Fruit fly (Drosophila melanogaster) whole organism, embryonic: ENCODE results near the gene CG11251.

Experiments used
- CG11247 ChIP-seq: fragments of 200-800 bp; sonication (Bioruptor generic); IDR thresholded peaks from 2 replicates; pipeline ENCODE4 v1.3.6; 2022; ENCODE audit warnings: missing biosample characterization, missing genetic modification characterization
- CG12299 ChIP-seq: fragments of 200-800 bp; sonication (Bioruptor generic); optimal IDR thresholded peaks from 2 replicates; lab custom pipeline; 2018; ENCODE audit warnings: missing biosample characterization, mild to moderate bottlenecking, missing genetic modification characterization
- CG14014 ChIP-seq: fragments of 200-800 bp; sonication (Bioruptor generic); IDR thresholded peaks from 2 replicates; pipeline ENCODE4 v1.3.6; 2022; ENCODE audit warnings: missing biosample characterization, missing genetic modification characterization
- CG14710 ChIP-seq: fragments of 200-800 bp; sonication (Bioruptor generic); optimal IDR thresholded peaks from 3 replicates; lab custom pipeline; 2019; ENCODE audit warnings: missing biosample characterization, mild to moderate bottlenecking, missing genetic modification characterization, moderate library complexity
- CG14965 ChIP-seq: fragments of 200-800 bp; sonication (Bioruptor generic); optimal IDR thresholded peaks from 2 replicates; lab custom pipeline; 2016; ENCODE audit warnings: missing biosample characterization, missing genetic modification characterization, borderline replicate concordance
- CG15011 ChIP-seq: fragments of 200-800 bp; sonication (Bioruptor generic); optimal IDR thresholded peaks from 3 replicates; lab custom pipeline; 2018; ENCODE audit warnings: missing biosample characterization, mild to moderate bottlenecking, missing genetic modification characterization
- CG1603 ChIP-seq: fragments of 200-800 bp; sonication (Bioruptor generic); optimal IDR thresholded peaks from 2 replicates; lab custom pipeline; 2019; ENCODE audit warnings: missing biosample characterization, mild to moderate bottlenecking, missing genetic modification characterization, moderate library complexity
- CG1832 ChIP-seq: fragments of 200-800 bp; sonication (Bioruptor generic); optimal IDR thresholded peaks from 2 replicates; lab custom pipeline; 2017; ENCODE audit warnings: missing biosample characterization, mild to moderate bottlenecking, missing genetic modification characterization, inconsistent platforms
- CG2129 ChIP-seq: fragments of 200-800 bp; sonication (Bioruptor generic); IDR thresholded peaks from 2 replicates; pipeline ENCODE4 v1.3.6; 2022; ENCODE audit warnings: missing biosample characterization, missing genetic modification characterization; ENCODE audit not compliant: partially characterized antibody
- CG31441 ChIP-seq: fragments of 200-800 bp; sonication (Bioruptor generic); IDR thresholded peaks from 2 replicates; pipeline ENCODE4 v1.3.6; 2022; ENCODE audit warnings: missing biosample characterization, missing genetic modification characterization
- CG3163 ChIP-seq: fragments of 200-800 bp; sonication (Bioruptor generic); optimal IDR thresholded peaks from 3 replicates; lab custom pipeline; 2016; ENCODE audit warnings: missing biosample characterization, missing genetic modification characterization
- CG32772 ChIP-seq: fragments of 200-800 bp; sonication (Bioruptor generic); IDR thresholded peaks from 2 replicates; pipeline ENCODE4 v1.3.6; 2022; ENCODE audit warnings: missing biosample characterization, missing genetic modification characterization
- CG4360 ChIP-seq: fragments of 200-800 bp; sonication (Bioruptor generic); IDR thresholded peaks from 2 replicates; pipeline ENCODE4 v1.3.6; 2022; ENCODE audit warnings: missing biosample characterization, missing genetic modification characterization
- CG4820 ChIP-seq: fragments of 200-800 bp; sonication (Bioruptor generic); optimal IDR thresholded peaks from 3 replicates; lab custom pipeline; 2016; ENCODE audit warnings: missing biosample characterization, missing genetic modification characterization
- CG6813 ChIP-seq: fragments of 200-800 bp; sonication (Bioruptor generic); optimal IDR thresholded peaks from 2 replicates; lab custom pipeline; 2017; ENCODE audit warnings: missing biosample characterization, missing genetic modification characterization, mild to moderate bottlenecking, moderate library complexity, missing genetic modification reagents
- CG7745 ChIP-seq: fragments of 200-800 bp; sonication (Bioruptor generic); optimal IDR thresholded peaks from 2 replicates; lab custom pipeline; 2018; ENCODE audit warnings: missing biosample characterization, mild to moderate bottlenecking, missing genetic modification characterization, moderate library complexity
- CG8924 ChIP-seq: fragments of 200-800 bp; optimal IDR thresholded peaks from 3 replicates; lab custom pipeline; 2019; ENCODE audit warnings: missing biosample characterization, mild to moderate bottlenecking, missing genetic modification characterization, moderate library complexity
- CG9215 ChIP-seq: fragments of 200-800 bp; sonication (Bioruptor generic); IDR thresholded peaks from 2 replicates; pipeline ENCODE4 v1.3.6; 2022; ENCODE audit warnings: missing biosample characterization, missing genetic modification characterization
- CG9932 ChIP-seq: fragments of 200-800 bp; sonication (Bioruptor generic); IDR thresholded peaks from 2 replicates; pipeline ENCODE4 v1.3.6; 2022; ENCODE audit warnings: missing biosample characterization, missing genetic modification characterization
- CTCF ChIP-seq: fragments of 200-800 bp; sonication (Bioruptor generic); optimal IDR thresholded peaks from 2 replicates; lab custom pipeline; 2017; ENCODE audit warnings: missing biosample characterization, mild to moderate bottlenecking, missing genetic modification characterization, moderate library complexity
- D ChIP-seq, 2 experiments: fragments of 200-800 bp in 1 of 2; fragments of >200 bp in 1 of 2; sonication (Bioruptor generic) in 1 of 2; optimal IDR thresholded peaks; 2 replicates in 1 of 2; 3 replicates in 1 of 2; lab custom pipeline; 2017; ENCODE audit warnings: mild to moderate bottlenecking in 1 of 2, missing biosample characterization in 1 of 2, missing genetic modification characterization in 1 of 2, missing genetic modification reagents in 1 of 2
- D19B ChIP-seq: fragments of 200-800 bp; sonication (Bioruptor generic); optimal IDR thresholded peaks from 2 replicates; lab custom pipeline; 2017; ENCODE audit warnings: missing biosample characterization, mild to moderate bottlenecking, missing genetic modification characterization
- Hey ChIP-seq: fragments of 200-800 bp; sonication (Bioruptor generic); optimal IDR thresholded peaks from 3 replicates; lab custom pipeline; 2018; ENCODE audit warnings: missing biosample characterization, mild to moderate bottlenecking, missing genetic modification characterization
- Kr ChIP-seq: fragments of 200-800 bp; sonication (Bioruptor generic); optimal IDR thresholded peaks from 2 replicates; lab custom pipeline; 2017; ENCODE audit warnings: missing biosample characterization, mild to moderate bottlenecking, missing genetic modification characterization
- MESR4 ChIP-seq: fragments of 200-800 bp; sonication (Bioruptor generic); optimal IDR thresholded peaks from 2 replicates; lab custom pipeline; 2018; ENCODE audit warnings: missing biosample characterization, mild to moderate bottlenecking, missing genetic modification characterization, moderate library complexity
- Oli ChIP-seq: fragments of 200-800 bp; sonication (Bioruptor generic); optimal IDR thresholded peaks from 2 replicates; lab custom pipeline; 2018; ENCODE audit warnings: missing biosample characterization, mild to moderate bottlenecking, missing genetic modification characterization, moderate library complexity
- Ptx1 ChIP-seq: fragments of 200-800 bp; sonication (Bioruptor generic); IDR thresholded peaks from 2 replicates; pipeline ENCODE4 v1.3.6; 2022; ENCODE audit warnings: missing biosample characterization, missing genetic modification characterization
- Ravus ChIP-seq: fragments of 200-800 bp; sonication (Bioruptor generic); IDR thresholded peaks from 2 replicates; pipeline ENCODE4 v1.3.6; 2022; ENCODE audit warnings: missing biosample characterization, missing genetic modification characterization
- Sry-β ChIP-seq: fragments of 200-800 bp; sonication (Bioruptor generic); optimal IDR thresholded peaks from 2 replicates; lab custom pipeline; 2018; ENCODE audit warnings: missing biosample characterization, mild to moderate bottlenecking, missing genetic modification characterization, moderate library complexity
- Vsx1 ChIP-seq: fragments of 200-800 bp; sonication (Bioruptor generic); optimal IDR thresholded peaks from 2 replicates; lab custom pipeline; 2017; ENCODE audit warnings: missing biosample characterization, mild to moderate bottlenecking, missing genetic modification characterization, missing genetic modification reagents
- Xbp1 ChIP-seq: fragments of 200-800 bp; sonication (Bioruptor generic); optimal IDR thresholded peaks from 3 replicates; lab custom pipeline; 2016; ENCODE audit warnings: missing biosample characterization, mild to moderate bottlenecking, missing genetic modification characterization
- cwo ChIP-seq: fragments of 200-800 bp; sonication (Bioruptor generic); optimal IDR thresholded peaks from 3 replicates; lab custom pipeline; 2017; ENCODE audit warnings: missing biosample characterization, missing genetic modification characterization, mild to moderate bottlenecking, moderate library complexity, missing genetic modification reagents
- eve ChIP-seq, 2 experiments: fragments of >200 bp; optimal IDR thresholded peaks; 2 replicates each; lab custom pipeline; 2017; ENCODE audit warnings: missing biosample characterization in 2 of 2, missing genetic modification characterization in 2 of 2
- ewg ChIP-seq: fragments of 200-800 bp; sonication (Bioruptor generic); optimal IDR thresholded peaks from 3 replicates; lab custom pipeline; 2017; ENCODE audit warnings: mild to moderate bottlenecking, missing biosample characterization, missing genetic modification reagents, missing genetic modification characterization
- exex ChIP-seq: fragments of 200-800 bp; sonication (Bioruptor generic); optimal IDR thresholded peaks from 4 replicates; lab custom pipeline; 2018; ENCODE audit warnings: missing biosample characterization, mild to moderate bottlenecking, missing genetic modification characterization, moderate library complexity
- grn ChIP-seq: fragments of 200-800 bp; sonication (Bioruptor generic); optimal IDR thresholded peaks from 3 replicates; lab custom pipeline; 2017; ENCODE audit warnings: missing biosample characterization, missing genetic modification characterization
- gsb ChIP-seq: fragments of 200-800 bp; sonication (Bioruptor generic); IDR thresholded peaks from 2 replicates; pipeline ENCODE4 v1.3.6; 2022; ENCODE audit warnings: missing biosample characterization, missing genetic modification characterization
- gt ChIP-seq: fragments of 200-800 bp; sonication (Bioruptor generic); IDR thresholded peaks from 2 replicates; pipeline ENCODE4 v1.3.6; 2022; ENCODE audit warnings: missing biosample characterization, missing genetic modification characterization
- maf-S ChIP-seq: fragments of 200-800 bp; sonication (Bioruptor generic); optimal IDR thresholded peaks from 2 replicates; lab custom pipeline; 2016; ENCODE audit warnings: missing biosample characterization, missing genetic modification characterization
- nerfin-1 ChIP-seq: fragments of 200-800 bp; sonication (Bioruptor generic); optimal IDR thresholded peaks from 3 replicates; lab custom pipeline; 2019; ENCODE audit warnings: missing biosample characterization, mild to moderate bottlenecking, missing genetic modification characterization, moderate library complexity
- odd ChIP-seq: fragments of 200-800 bp; sonication (Bioruptor generic); optimal IDR thresholded peaks from 2 replicates; lab custom pipeline; 2017; ENCODE audit warnings: missing biosample characterization, mild to moderate bottlenecking, missing genetic modification characterization
- otp ChIP-seq: fragments of 200-800 bp; sonication (Bioruptor generic); IDR thresholded peaks from 3 replicates; pipeline ENCODE4, ENCODE4 v1.3.6; 2022; ENCODE audit warnings: missing biosample characterization, missing genetic modification characterization
- pb ChIP-seq: fragments of 200-800 bp; sonication (Bioruptor generic); optimal IDR thresholded peaks from 3 replicates; lab custom pipeline; 2016; ENCODE audit warnings: missing biosample characterization, missing genetic modification characterization
- repo ChIP-seq: fragments of 200-800 bp; sonication (Bioruptor generic); optimal IDR thresholded peaks from 2 replicates; lab custom pipeline; 2016; ENCODE audit warnings: missing biosample characterization, missing genetic modification characterization
- run ChIP-seq: fragments of 200-800 bp; sonication (Bioruptor generic); optimal IDR thresholded peaks from 3 replicates; lab custom pipeline; 2018; ENCODE audit warnings: missing biosample characterization, mild to moderate bottlenecking, missing genetic modification characterization
- slp2 ChIP-seq: fragments of 200-800 bp; sonication (Bioruptor generic); optimal IDR thresholded peaks from 2 replicates; lab custom pipeline; 2016; ENCODE audit warnings: missing biosample characterization, missing genetic modification characterization

Gene CG11251

DNA sequence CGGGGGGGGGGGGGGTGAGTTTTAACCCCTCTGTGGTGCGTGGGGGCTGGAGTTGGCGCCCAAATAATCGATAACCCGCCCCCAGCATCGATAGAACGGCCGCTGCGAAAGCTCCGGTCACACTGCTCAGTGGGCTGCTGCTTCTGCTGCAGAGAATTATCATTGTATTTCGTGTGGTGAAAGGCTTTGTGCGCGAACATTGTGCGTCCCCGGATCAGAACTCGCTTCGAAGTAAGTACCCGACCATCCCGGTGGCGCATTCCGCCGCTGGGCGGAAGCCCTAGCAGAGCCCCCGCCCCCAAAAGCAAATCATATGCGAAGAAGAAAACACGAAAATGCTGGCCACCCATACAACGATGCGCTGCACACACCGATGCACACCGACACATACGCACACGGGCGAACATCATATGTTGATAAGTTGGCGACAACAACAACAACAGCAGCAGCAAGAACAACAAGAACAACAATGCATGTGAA, 45.4 kb downstream of the CG11251 start, which contains the start of gene Syx13 (continued):
- TF ChIP-seq Sry-β (no peak), nerfin-1 (tag; lab: Kevin White, UChicago) (peak; percentile 66), cwo (GFP tag; lab: Kevin White, UChicago) (peak; percentile 10), CG31441 (GFP tag; lab: Robert Waterston, UW) (no peak), D19B (GFP tag; lab: Kevin White, UChicago) (no peak), CG14014 (GFP tag; lab: Robert Waterston, UW) (0 out of 2 replicates have a peak, but pooled peaks have one; percentile 14)

DNA sequence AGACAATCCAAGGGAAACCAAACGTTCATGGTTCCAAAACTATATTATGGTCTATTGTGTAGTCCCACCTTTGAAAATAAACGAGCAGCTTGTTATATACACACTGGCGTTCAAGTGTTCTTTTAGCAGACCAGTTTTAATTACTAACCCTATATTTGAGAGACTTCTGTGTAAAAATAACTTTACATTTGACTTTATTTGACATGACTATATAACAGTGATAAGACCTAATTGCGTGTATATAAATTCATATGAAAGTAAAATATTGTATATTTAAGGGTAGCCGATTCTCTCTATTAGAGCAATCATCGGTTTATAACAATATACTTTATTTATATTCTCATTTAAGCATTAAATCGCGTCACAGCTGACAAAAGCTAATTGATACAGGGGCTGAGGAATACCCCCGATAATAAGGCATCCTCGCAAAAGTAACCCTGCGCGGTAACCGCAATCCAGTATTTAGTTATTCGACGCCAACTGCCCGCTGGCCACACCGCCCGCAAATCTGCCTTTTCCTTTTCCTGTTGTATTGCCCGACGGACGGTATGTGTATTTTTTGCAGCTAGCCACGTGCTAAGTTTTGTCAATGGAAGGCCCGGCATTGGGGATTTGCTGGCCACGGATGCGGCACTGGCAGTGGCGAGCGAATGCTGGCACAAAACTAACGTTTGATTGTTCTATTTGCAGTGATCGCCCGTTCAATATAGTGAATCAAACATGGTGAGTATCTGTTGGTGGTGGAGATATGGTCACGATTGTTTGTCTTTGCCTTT, 48.3 kb downstream of the CG11251 start, which contains the start of gene RpS4:
RpS4 (plus strand) TSS at position 465 of the 776 bp plus-strand sequence.
- TF ChIP-seq Xbp1 (GFP tag; lab: Kevin White, UChicago) = peak; percentile 82
- TF ChIP-seq Vsx1 (GFP tag; lab: Kevin White, UChicago) = peak; percentile 90
- peak; percentile 95 for TF ChIP-seq CG1603 (tag; lab: Kevin White, UChicago)
- TF ChIP-seq D (optimal IDR thresholded peaks at IDR 0.05; lab: Kevin White, UChicago) = no peak
- TF ChIP-seq D (GFP tag; optimal IDR thresholded peaks at IDR 0.05; lab: Kevin White, UChicago) = peak; percentile 78
- peak; percentile 81 for TF ChIP-seq repo (GFP tag; lab: Kevin White, UChicago)
- TF ChIP-seq CG9215 = peak; percentile 78
- TF ChIP-seq CG4360 = peak; percentile 56
- TF ChIP-seq Ravus (GFP tag; lab: Robert Waterston, UW) = peak; percentile 1; the same call in 1 of the 2 replicates
- peak; percentile 98 for TF ChIP-seq odd (GFP tag; lab: Kevin White, UChicago)
- peak; percentile 63 for TF ChIP-seq exex (tag; lab: Kevin White, UChicago)
- TF ChIP-seq gsb (GFP tag; lab: Robert Waterston, UW) = peak; percentile 71
- TF ChIP-seq eve (GFP tag; optimal IDR thresholded peaks at IDR 0.05; lab: Kevin White, UChicago) = no peak
- TF ChIP-seq Hey = peak; percentile 95
- TF ChIP-seq CG12299 (tag; lab: Kevin White, UChicago) = peak; percentile 85
- TF ChIP-seq otp (GFP tag; lab: Robert Waterston, UW) = peak; percentile 92
- peak; percentile 45 for TF ChIP-seq CG4820 (GFP tag; lab: Kevin White, UChicago)
- TF ChIP-seq CG1832 (GFP tag; lab: Kevin White, UChicago) = no peak
- TF ChIP-seq CTCF = peak; percentile 71
- TF ChIP-seq CG6813 (GFP tag; lab: Kevin White, UChicago) = peak; percentile 97
- peak; percentile 72 for TF ChIP-seq CG14710 (tag; lab: Kevin White, UChicago)
- peak; percentile 89 for TF ChIP-seq run (tag; lab: Kevin White, UChicago)
- peak; percentile 87 for TF ChIP-seq CG15011
- peak; percentile 88 for TF ChIP-seq slp2 (GFP tag; lab: Kevin White, UChicago)
- peak; percentile 64 for TF ChIP-seq Oli (tag; lab: Kevin White, UChicago)
- TF ChIP-seq CG9932 = peak; percentile 92
- TF ChIP-seq CG11247 (GFP tag; lab: Robert Waterston, UW) = peak; percentile 87
- TF ChIP-seq CG14965 = peak; percentile 67
- TF ChIP-seq CG3163 = peak; percentile 62
- peak; percentile 62; the same call in 1 of the 2 replicates for TF ChIP-seq gt (GFP tag; lab: Robert Waterston, UW)
- peak; percentile 73 for TF ChIP-seq Ptx1 (GFP tag; lab: Robert Waterston, UW)
- peak; percentile 92 for TF ChIP-seq pb
- TF ChIP-seq ewg (GFP tag; lab: Kevin White, UChicago) = peak; percentile 88
- TF ChIP-seq CG2129 (GFP tag; lab: Robert Waterston, UW) = no peak
- TF ChIP-seq CG32772 (GFP tag; lab: Robert Waterston, UW) = peak; percentile 70
- peak; percentile 83 for TF ChIP-seq CG7745 (tag; lab: Kevin White, UChicago)
- peak; percentile 100 for TF ChIP-seq MESR4 (GFP tag; lab: Kevin White, UChicago)
- TF ChIP-seq maf-S (GFP tag; lab: Kevin White, UChicago) = peak; percentile 64
- peak; percentile 73 for TF ChIP-seq CG8924 (tag; lab: Kevin White, UChicago)
- peak; percentile 93 for TF ChIP-seq Kr (GFP tag; lab: Kevin White, UChicago)
- TF ChIP-seq grn (GFP tag; lab: Kevin White, UChicago) = peak; percentile 73
